Worm (Caenorhabditis elegans): ENCODE data around the gene col-175.

DNA sequence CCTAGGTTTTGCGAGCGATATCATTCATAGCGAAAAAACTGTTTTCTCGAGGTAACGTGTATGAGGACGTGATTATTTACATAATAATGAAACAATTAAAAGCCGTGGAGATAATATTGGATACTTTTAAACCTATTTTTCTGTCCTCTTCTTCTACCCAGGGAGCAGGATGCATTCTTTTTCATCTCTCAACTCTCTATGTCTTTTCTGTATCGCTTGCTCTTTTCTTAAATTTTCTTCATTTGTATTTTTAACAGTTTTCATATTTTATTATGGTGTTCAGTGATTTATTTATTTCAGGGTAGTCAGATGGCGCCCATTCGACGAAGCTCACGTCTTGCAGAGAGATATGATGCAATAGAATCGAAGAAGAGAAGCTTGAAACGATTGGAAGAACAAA, 44.2 kb upstream of the col-175 start, which contains the start of gene B0416.4:
- TF ChIP-seq W03F9.2 (tag; optimal IDR thresholded peaks at IDR 0.05) (no peak), dao-5 (tag; optimal IDR thresholded peaks at IDR 0.05) (no peak), him-1 (tag; optimal IDR thresholded peaks at IDR 0.05) (no peak)
